In the genomic region with DNA sequence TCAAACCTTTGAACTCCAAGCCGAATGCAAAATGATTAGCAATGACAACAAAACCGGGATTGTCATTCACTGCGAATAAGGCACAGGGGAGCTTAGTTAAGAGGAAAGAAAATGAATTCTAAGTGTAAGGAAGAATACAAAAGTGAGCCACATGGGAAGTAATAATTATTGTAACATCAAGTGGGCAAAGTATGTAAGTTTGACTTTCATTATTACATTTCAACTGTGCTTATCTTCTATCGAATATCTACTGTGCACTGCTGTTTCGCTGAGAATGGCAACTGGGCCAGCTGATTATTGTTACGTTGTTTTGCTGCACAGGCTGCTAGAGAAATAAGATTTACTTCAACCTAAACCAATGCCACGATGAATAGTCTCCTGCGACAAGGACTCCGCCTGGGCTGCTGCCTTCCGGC, we compare ENCODE assay signal across 1 fruit fly cellular context.
TF ChIP-seq lines count a peak whose summit lies in the region.

TSS of gene CG7601 (minus strand) at position 68 of the 416 bp plus-strand sequence.
TSS of gene CIA30 (plus strand) at position 288 of the 416 bp plus-strand sequence.

TF ChIP-seq in whole organism, embryonic, 481 proteins besides CTCF, POLR2A, EP300 and RAD21 (continued from another document and continues in another):
- TF ChIP-seq CG12071 (GFP tag; optimal IDR thresholded peaks at IDR 0.05; lab: Kevin White, UChicago) (peak; percentile 98), sens-2 (GFP tag; IDR thresholded peaks at IDR 0.05; lab: Robert Waterston, UW) (peak; percentile 100), CG31224 (GFP tag; IDR thresholded peaks at IDR 0.05; lab: Robert Waterston, UW) (peak; percentile 99), CG10462 (GFP tag; optimal IDR thresholded peaks at IDR 0.05; lab: Kevin White, UChicago) (peak; percentile 95), Dip3 (GFP tag; optimal IDR thresholded peaks at IDR 0.05; lab: Kevin White, UChicago) (peak; percentile 99), zen (tag; optimal IDR thresholded peaks at IDR 0.05; lab: Kevin White, UChicago) (peak; percentile 99), Gug (GFP tag; IDR thresholded peaks at IDR 0.05; lab: Robert Waterston, UW) (peak; percentile 100), org-1 (GFP tag; optimal IDR thresholded peaks at IDR 0.05; lab: Kevin White, UChicago) (peak; percentile 98), B-H1 (GFP tag; IDR thresholded peaks at IDR 0.05; lab: Robert Waterston, UW) (peak; percentile 100), kay (GFP tag; optimal IDR thresholded peaks at IDR 0.05; lab: Kevin White, UChicago) (peak; percentile 98), Fer2 (tag; optimal IDR thresholded peaks at IDR 0.05; lab: Kevin White, UChicago) (peak; percentile 99), pho (GFP tag; optimal IDR thresholded peaks at IDR 0.05; lab: Kevin White, UChicago) (peak; percentile 98), CG3065 (GFP tag; optimal IDR thresholded peaks at IDR 0.05; lab: Kevin White, UChicago) (peak; percentile 93), CG11696 (GFP tag; IDR thresholded peaks at IDR 0.05; lab: Robert Waterston, UW) (peak; percentile 99), Hr78 (GFP tag; optimal IDR thresholded peaks at IDR 0.05; lab: Kevin White, UChicago) (peak in 1 of 2 experiments; percentile 94), sug (tag; optimal IDR thresholded peaks at IDR 0.05; lab: Kevin White, UChicago) (peak; percentile 98), CG13894 (tag; optimal IDR thresholded peaks at IDR 0.05; lab: Kevin White, UChicago) (peak; percentile 98), pita (GFP tag; optimal IDR thresholded peaks at IDR 0.05; lab: Kevin White, UChicago) (no peak), fru (optimal IDR thresholded peaks at IDR 0.05; lab: Kevin White, UChicago) (no peak), mld (GFP tag; IDR thresholded peaks at IDR 0.05; lab: Robert Waterston, UW; ENCODE audit: partially characterized antibody) (no peak), CrebB (tag; optimal IDR thresholded peaks at IDR 0.05; lab: Kevin White, UChicago) (peak; percentile 93), CG17912 (GFP tag; optimal IDR thresholded peaks at IDR 0.05; lab: Kevin White, UChicago) (peak; percentile 87), CG15073 (GFP tag; optimal IDR thresholded peaks at IDR 0.05; lab: Kevin White, UChicago) (peak; percentile 88), Lim3 (GFP tag; IDR thresholded peaks at IDR 0.05; lab: Robert Waterston, UW) (peak; percentile 100), CG3847 (GFP tag; IDR thresholded peaks at IDR 0.05; lab: Robert Waterston, UW) (peak; percentile 100), Max (GFP tag; optimal IDR thresholded peaks at IDR 0.05; lab: Kevin White, UChicago) (peak; percentile 99), CG8388 (GFP tag; optimal IDR thresholded peaks at IDR 0.05; lab: Kevin White, UChicago) (peak; percentile 96), CG6813 (GFP tag; optimal IDR thresholded peaks at IDR 0.05; lab: Kevin White, UChicago) (peak; percentile 98), CG1792 (GFP tag; optimal IDR thresholded peaks at IDR 0.05; lab: Kevin White, UChicago) (peak; percentile 98), HHEX (GFP tag; optimal IDR thresholded peaks at IDR 0.05; lab: Kevin White, UChicago) (peak; percentile 98), hb (GFP tag; IDR thresholded peaks at IDR 0.05; lab: Robert Waterston, UW; ENCODE audit: partially characterized antibody) (no peak), CG7963 (GFP tag; IDR thresholded peaks at IDR 0.05; lab: Robert Waterston, UW; ENCODE audit: partially characterized antibody) (no peak), ranshi (GFP tag; IDR thresholded peaks at IDR 0.05; lab: Robert Waterston, UW) (peak; percentile 100), ERR (GFP tag; optimal IDR thresholded peaks at IDR 0.05; lab: Kevin White, UChicago) (peak; percentile 98), CG11695 (GFP tag; IDR thresholded peaks at IDR 0.05; lab: Robert Waterston, UW) (peak; percentile 100), CG15601 (tag; optimal IDR thresholded peaks at IDR 0.05; lab: Kevin White, UChicago) (no peak), Ssrp (tag; optimal IDR thresholded peaks at IDR 0.05; lab: Kevin White, UChicago) (peak; percentile 96), ttk (GFP tag; IDR thresholded peaks at IDR 0.05; lab: Robert Waterston, UW) (peak; percentile 100), CG14014 (GFP tag; IDR thresholded peaks at IDR 0.05; lab: Robert Waterston, UW) (peak; percentile 100), slbo (GFP tag; IDR thresholded peaks at IDR 0.05; lab: Robert Waterston, UW) (peak; percentile 100), CG30431 (GFP tag; optimal IDR thresholded peaks at IDR 0.05; lab: Kevin White, UChicago) (peak; percentile 95), Drgx (GFP tag; IDR thresholded peaks at IDR 0.05; lab: Robert Waterston, UW) (peak; percentile 100), CG7271 (tag; optimal IDR thresholded peaks at IDR 0.05; lab: Kevin White, UChicago) (peak; percentile 96), Dad (GFP tag; optimal IDR thresholded peaks at IDR 0.05; lab: Kevin White, UChicago) (peak; percentile 98), Trl (optimal IDR thresholded peaks at IDR 0.05; lab: Kevin White, UChicago) (no peak), Trl (GFP tag; optimal IDR thresholded peaks at IDR 0.05; lab: Kevin White, UChicago) (peak; percentile 99), Hr3 (GFP tag; optimal IDR thresholded peaks at IDR 0.05; lab: Kevin White, UChicago) (peak; percentile 97), CG9727 (GFP tag; optimal IDR thresholded peaks at IDR 0.05; lab: Kevin White, UChicago) (peak; percentile 98), CG10267 (tag; optimal IDR thresholded peaks at IDR 0.05; lab: Kevin White, UChicago) (peak; percentile 92), scrt (GFP tag; optimal IDR thresholded peaks at IDR 0.05; lab: Kevin White, UChicago) (peak; percentile 94), Optix (GFP tag; IDR thresholded peaks at IDR 0.05; lab: Robert Waterston, UW) (peak; percentile 100), Sry-β (GFP tag; optimal IDR thresholded peaks at IDR 0.05; lab: Kevin White, UChicago) (peak; percentile 56), grn (GFP tag; optimal IDR thresholded peaks at IDR 0.05; lab: Kevin White, UChicago) (no peak), CG6272 (GFP tag; IDR thresholded peaks at IDR 0.05; lab: Robert Waterston, UW) (peak; percentile 100), prd (optimal IDR thresholded peaks at IDR 0.05; lab: Kevin White, UChicago) (no peak), prd (GFP tag; IDR thresholded peaks at IDR 0.05; lab: Robert Waterston, UW) (peak; percentile 100), CG7372 (GFP tag; IDR thresholded peaks at IDR 0.05; lab: Robert Waterston, UW) (peak; percentile 100), CkIIα-i1 (GFP tag; IDR thresholded peaks at IDR 0.05; lab: Robert Waterston, UW) (peak; percentile 100), CG10543 (GFP tag; optimal IDR thresholded peaks at IDR 0.05; lab: Kevin White, UChicago) (peak; percentile 98), tap (tag; optimal IDR thresholded peaks at IDR 0.05; lab: Kevin White, UChicago) (peak; percentile 97), dm (GFP tag; optimal IDR thresholded peaks at IDR 0.05; lab: Kevin White, UChicago) (peak; percentile 96), Mrtf (GFP tag; IDR thresholded peaks at IDR 0.05; lab: Robert Waterston, UW) (peak; percentile 100), HmgZ (tag; optimal IDR thresholded peaks at IDR 0.05; lab: Kevin White, UChicago) (peak; percentile 98), CG8359 (GFP tag; optimal IDR thresholded peaks at IDR 0.05; lab: Kevin White, UChicago; ENCODE audit: borderline replicate concordance) (peak; percentile 89), CG12744 (GFP tag; optimal IDR thresholded peaks at IDR 0.05; lab: Kevin White, UChicago) (peak; percentile 95), Tbp (GFP tag; optimal IDR thresholded peaks at IDR 0.05; lab: Kevin White, UChicago) (no peak), btn (GFP tag; optimal IDR thresholded peaks at IDR 0.05; lab: Kevin White, UChicago) (peak; percentile 99), Dfd (GFP tag; optimal IDR thresholded peaks at IDR 0.05; lab: Kevin White, UChicago) (no peak), chinmo (GFP tag; IDR thresholded peaks at IDR 0.05; lab: Robert Waterston, UW; ENCODE audit: partially characterized antibody) (0 out of 4 replicates have a peak, but pooled peaks have one; percentile 39), HLH3B (GFP tag; IDR thresholded peaks at IDR 0.05; lab: Robert Waterston, UW) (peak; percentile 100), Antp (GFP tag; optimal IDR thresholded peaks at IDR 0.05; lab: Kevin White, UChicago) (peak; percentile 99), Hr51 (GFP tag; optimal IDR thresholded peaks at IDR 0.05; lab: Kevin White, UChicago) (peak; percentile 95 to 98), MTF-1 (GFP tag; optimal IDR thresholded peaks at IDR 0.05; lab: Kevin White, UChicago; ENCODE audit: borderline replicate concordance) (peak; percentile 95), CG4424 (GFP tag; optimal IDR thresholded peaks at IDR 0.05; lab: Kevin White, UChicago) (peak; percentile 99), sima (GFP tag; optimal IDR thresholded peaks at IDR 0.05; lab: Kevin White, UChicago) (peak; percentile 97), lab (GFP tag; optimal IDR thresholded peaks at IDR 0.05; lab: Kevin White, UChicago) (peak; percentile 99), CG7556 (GFP tag; optimal IDR thresholded peaks at IDR 0.05; lab: Kevin White, UChicago) (peak; percentile 96), CG8924 (tag; optimal IDR thresholded peaks at IDR 0.05; lab: Kevin White, UChicago) (peak; percentile 97), jing (GFP tag; optimal IDR thresholded peaks at IDR 0.05; lab: Kevin White, UChicago) (peak; percentile 91), CG30403 (GFP tag; optimal IDR thresholded peaks at IDR 0.05; lab: Kevin White, UChicago) (peak; percentile 99), eyg (GFP tag; optimal IDR thresholded peaks at IDR 0.05; lab: Kevin White, UChicago) (peak; percentile 98), CG9876 (GFP tag; optimal IDR thresholded peaks at IDR 0.05; lab: Kevin White, UChicago) (peak; percentile 99), chm (GFP tag; IDR thresholded peaks at IDR 0.05; lab: Robert Waterston, UW) (peak; percentile 100), CG31365 (tag; optimal IDR thresholded peaks at IDR 0.05; lab: Kevin White, UChicago) (peak; percentile 94), jumu (GFP tag; optimal IDR thresholded peaks at IDR 0.05; lab: Kevin White, UChicago) (peak; percentile 99), CG14965 (GFP tag; optimal IDR thresholded peaks at IDR 0.05; lab: Kevin White, UChicago; ENCODE audit: borderline replicate concordance) (peak; percentile 92), CG11504 (tag; optimal IDR thresholded peaks at IDR 0.05; lab: Kevin White, UChicago) (peak; percentile 97), Hsf (GFP tag; optimal IDR thresholded peaks at IDR 0.05; lab: Kevin White, UChicago) (peak; percentile 99), Dll (GFP tag; IDR thresholded peaks at IDR 0.05; lab: Robert Waterston, UW; ENCODE audit: partially characterized antibody) (peak; percentile 52; the same call in 2 of the 4 replicates), fd102C (GFP tag; optimal IDR thresholded peaks at IDR 0.05; lab: Kevin White, UChicago) (peak; percentile 83), Bteb2 (GFP tag; optimal IDR thresholded peaks at IDR 0.05; lab: Kevin White, UChicago) (peak; percentile 97), CG9932 (GFP tag; IDR thresholded peaks at IDR 0.05; lab: Robert Waterston, UW) (peak; percentile 100), CG6854 (GFP tag; optimal IDR thresholded peaks at IDR 0.05; lab: Kevin White, UChicago) (peak; percentile 94), CG14667 (GFP tag; IDR thresholded peaks at IDR 0.05; lab: Robert Waterston, UW) (peak; percentile 100), CG32772 (GFP tag; IDR thresholded peaks at IDR 0.05; lab: Robert Waterston, UW) (peak; percentile 100), ato (GFP tag; IDR thresholded peaks at IDR 0.05; lab: Robert Waterston, UW; ENCODE audit: partially characterized antibody) (peak; percentile 63; the same call in 1 of the 2 replicates), gt (GFP tag; IDR thresholded peaks at IDR 0.05; lab: Robert Waterston, UW) (peak; percentile 100), Oaz (GFP tag; IDR thresholded peaks at IDR 0.05; lab: Robert Waterston, UW) (peak; percentile 100), psq (GFP tag; optimal IDR thresholded peaks at IDR 0.05; lab: Kevin White, UChicago) (peak; percentile 91), NK7.1 (GFP tag; optimal IDR thresholded peaks at IDR 0.05; lab: Kevin White, UChicago) (peak; percentile 98), CG3281 (GFP tag; optimal IDR thresholded peaks at IDR 0.05; lab: Kevin White, UChicago) (peak; percentile 97), dan (GFP tag; IDR thresholded peaks at IDR 0.05; lab: Robert Waterston, UW) (peak; percentile 100), ftz-f1 (GFP tag; optimal IDR thresholded peaks at IDR 0.05; lab: Kevin White, UChicago) (peak; percentile 78), PHDP (tag; optimal IDR thresholded peaks at IDR 0.05; lab: Kevin White, UChicago) (peak; percentile 96), fd96Cb (tag; optimal IDR thresholded peaks at IDR 0.05; lab: Kevin White, UChicago) (peak; percentile 99), gcm2 (GFP tag; optimal IDR thresholded peaks at IDR 0.05; lab: Kevin White, UChicago) (peak; percentile 96), sc (optimal IDR thresholded peaks at IDR 0.05; lab: Kevin White, UChicago) (no peak), sc (GFP tag; optimal IDR thresholded peaks at IDR 0.05; lab: Kevin White, UChicago) (peak; percentile 91), maf-S (GFP tag; optimal IDR thresholded peaks at IDR 0.05; lab: Kevin White, UChicago) (peak; percentile 98), exex (tag; optimal IDR thresholded peaks at IDR 0.05; lab: Kevin White, UChicago) (peak; percentile 96), NC2β (GFP tag; optimal IDR thresholded peaks at IDR 0.05; lab: Kevin White, UChicago) (peak; percentile 96), C15 (GFP tag; IDR thresholded peaks at IDR 0.05; lab: Robert Waterston, UW) (peak; percentile 100), sr (GFP tag; IDR thresholded peaks at IDR 0.05; lab: Robert Waterston, UW) (peak; percentile 100), CG4360 (GFP tag; IDR thresholded peaks at IDR 0.05; lab: Robert Waterston, UW) (peak; percentile 97), ATbp (GFP tag; optimal IDR thresholded peaks at IDR 0.05; lab: Kevin White, UChicago) (peak; percentile 96), dysf (GFP tag; IDR thresholded peaks at IDR 0.05; lab: Robert Waterston, UW) (peak; percentile 100), CG42726 (GFP tag; IDR thresholded peaks at IDR 0.05; lab: Robert Waterston, UW; ENCODE audit: partially characterized antibody) (0 out of 2 replicates have a peak, but pooled peaks have one; percentile 2), Aef1 (GFP tag; IDR thresholded peaks at IDR 0.05; lab: Robert Waterston, UW) (peak; percentile 100), CG2199 (GFP tag; IDR thresholded peaks at IDR 0.05; lab: Robert Waterston, UW) (peak; percentile 100), usp (GFP tag; optimal IDR thresholded peaks at IDR 0.05; lab: Kevin White, UChicago) (no peak), stc (GFP tag; IDR thresholded peaks at IDR 0.05; lab: Robert Waterston, UW) (peak; percentile 100), CG32532 (GFP tag; IDR thresholded peaks at IDR 0.05; lab: Robert Waterston, UW) (peak; percentile 100), CG1832 (GFP tag; optimal IDR thresholded peaks at IDR 0.05; lab: Kevin White, UChicago) (no peak), CG11456 (GFP tag; IDR thresholded peaks at IDR 0.05; lab: Robert Waterston, UW) (peak; percentile 100)
